Fruit fly (Drosophila melanogaster): ENCODE results near the gene CG17027.
A peak's percentile ranks its signal among the peaks of the same experiment; 100 is the strongest.

The CG17027 gene

dm6 chr3L:15956448-15957010, 23.4 kb upstream of the CG17027 start, which contains the start of gene elgi:
TSS of gene elgi (plus strand) at chr3L:15956550.
- no peak for TF ChIP-seq CG13204 (GFP tag; optimal IDR thresholded peaks at IDR 0.05)
- no peak for TF ChIP-seq D1 (tag; optimal IDR thresholded peaks at IDR 0.05)
- TF ChIP-seq CG8159 (tag; optimal IDR thresholded peaks at IDR 0.05) = no peak
- peak; percentile 13; the same call in 1 of the 2 replicates for TF ChIP-seq Ets98B (GFP tag; IDR thresholded peaks at IDR 0.05)
- no peak for TF ChIP-seq CG4496 (GFP tag; IDR thresholded peaks at IDR 0.05)
- peak; percentile 29 for TF ChIP-seq gl (tag; optimal IDR thresholded peaks at IDR 0.05)
- peak; percentile 14 for TF ChIP-seq EcR (GFP tag; optimal IDR thresholded peaks at IDR 0.05)
- TF ChIP-seq CG12605 (GFP tag; IDR thresholded peaks at IDR 0.05) = no peak
- TF ChIP-seq fd96Ca (GFP tag; IDR thresholded peaks at IDR 0.05) = no peak
- TF ChIP-seq Pif1B (GFP tag; optimal IDR thresholded peaks at IDR 0.05) = peak; percentile 64
- no peak for TF ChIP-seq CG10348 (GFP tag; IDR thresholded peaks at IDR 0.05)
- peak; percentile 22 for TF ChIP-seq CG8301 (tag; optimal IDR thresholded peaks at IDR 0.05)
- TF ChIP-seq CG17806 (tag; optimal IDR thresholded peaks at IDR 0.05) = peak; percentile 2
- no peak for TF ChIP-seq CG9948 (tag; optimal IDR thresholded peaks at IDR 0.05)
- TF ChIP-seq Snoo (tag; optimal IDR thresholded peaks at IDR 0.05) = peak; percentile 52
- TF ChIP-seq Pif1A (GFP tag; optimal IDR thresholded peaks at IDR 0.05) = no peak
- no peak for TF ChIP-seq CG32121 (GFP tag; IDR thresholded peaks at IDR 0.05)
- TF ChIP-seq CG15710 (tag; optimal IDR thresholded peaks at IDR 0.05) = peak; percentile 45
- peak; percentile 35 for TF ChIP-seq CG34367 (tag; optimal IDR thresholded peaks at IDR 0.05)
- no peak for TF ChIP-seq rn (GFP tag; IDR thresholded peaks at IDR 0.05)
- TF ChIP-seq CG14655 (GFP tag; optimal IDR thresholded peaks at IDR 0.05) = no peak

dm6 chr3L:15958612-15959315, 21.1 kb upstream of the CG17027 start, which contains the start of gene CG17032:
TSS of gene CG17032 (plus strand) at chr3L:15958843.
- TF ChIP-seq gl (tag; optimal IDR thresholded peaks at IDR 0.05) = peak; percentile 24
- peak; percentile 37 for TF ChIP-seq CG34367 (tag; optimal IDR thresholded peaks at IDR 0.05)
- no peak for TF ChIP-seq CG32121 (GFP tag; IDR thresholded peaks at IDR 0.05)
- TF ChIP-seq Ets98B (GFP tag; IDR thresholded peaks at IDR 0.05) = peak; percentile 40; the same call in 1 of the 2 replicates
- TF ChIP-seq CG10348 (GFP tag; IDR thresholded peaks at IDR 0.05) = no peak
- peak; percentile 64 for TF ChIP-seq CG12605 (GFP tag; IDR thresholded peaks at IDR 0.05)
- TF ChIP-seq CG13204 (GFP tag; optimal IDR thresholded peaks at IDR 0.05) = no peak
- peak; percentile 22; the same call in 1 of the 3 replicates for TF ChIP-seq fd96Ca (GFP tag; IDR thresholded peaks at IDR 0.05)
- TF ChIP-seq Snoo (tag; optimal IDR thresholded peaks at IDR 0.05) = no peak
- no peak for TF ChIP-seq CG15710 (tag; optimal IDR thresholded peaks at IDR 0.05)
- peak; percentile 83 for TF ChIP-seq EcR (GFP tag; optimal IDR thresholded peaks at IDR 0.05)

dm6 chr3L:15967588-15968500, 12.1 kb upstream of the CG17027 start, which contains the start of the genes Brr2 and CG10516:
TSS of gene Brr2 (minus strand) at chr3L:15967872.
TSS of gene CG10516 (plus strand) at chr3L:15968204.
- TF ChIP-seq fd96Ca (GFP tag; IDR thresholded peaks at IDR 0.05) (0 out of 3 replicates have a peak, but pooled peaks have one; percentile 33), EcR (GFP tag; optimal IDR thresholded peaks at IDR 0.05) (peak; percentile 93), CG15710 (tag; optimal IDR thresholded peaks at IDR 0.05) (peak; percentile 1), Snoo (tag; optimal IDR thresholded peaks at IDR 0.05) (no peak), rn (GFP tag; IDR thresholded peaks at IDR 0.05) (no peak)

DNA sequence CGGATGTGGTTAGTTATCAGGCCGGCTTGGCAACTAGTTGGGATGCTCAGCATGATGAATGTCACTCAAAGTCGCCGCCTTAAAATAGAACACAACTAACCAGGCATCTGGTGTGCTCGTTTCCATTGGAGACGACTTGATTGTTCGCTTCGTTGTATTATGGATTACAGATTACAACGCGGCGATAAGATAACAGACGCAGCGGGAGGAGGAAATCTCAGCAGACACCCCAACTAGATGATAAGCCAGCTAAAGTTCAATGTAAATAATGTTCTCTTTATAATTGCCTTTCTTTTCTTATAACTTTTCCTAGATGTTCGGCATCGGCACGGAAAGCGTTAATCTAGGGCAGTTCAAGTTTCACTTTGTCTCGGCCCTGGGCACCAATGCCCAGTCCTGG, 11.2 kb upstream of the CG17027 start:
- TF ChIP-seq CG8301 (tag; optimal IDR thresholded peaks at IDR 0.05) (no peak), D1 (tag; optimal IDR thresholded peaks at IDR 0.05) (no peak), fd96Ca (GFP tag; IDR thresholded peaks at IDR 0.05) (no peak), CG34367 (tag; optimal IDR thresholded peaks at IDR 0.05) (no peak), Ets98B (GFP tag; IDR thresholded peaks at IDR 0.05) (no peak), CG13204 (GFP tag; optimal IDR thresholded peaks at IDR 0.05) (no peak), CG15710 (tag; optimal IDR thresholded peaks at IDR 0.05) (no peak), CG9948 (tag; optimal IDR thresholded peaks at IDR 0.05) (no peak), CG12605 (GFP tag; IDR thresholded peaks at IDR 0.05) (no peak), CG17806 (tag; optimal IDR thresholded peaks at IDR 0.05) (no peak), EcR (GFP tag; optimal IDR thresholded peaks at IDR 0.05) (no peak), CG8159 (tag; optimal IDR thresholded peaks at IDR 0.05) (no peak), CG4496 (GFP tag; IDR thresholded peaks at IDR 0.05) (no peak), Snoo (tag; optimal IDR thresholded peaks at IDR 0.05) (no peak), gl (tag; optimal IDR thresholded peaks at IDR 0.05) (no peak), CG32121 (GFP tag; IDR thresholded peaks at IDR 0.05) (no peak), CG10348 (GFP tag; IDR thresholded peaks at IDR 0.05) (no peak)

DNA sequence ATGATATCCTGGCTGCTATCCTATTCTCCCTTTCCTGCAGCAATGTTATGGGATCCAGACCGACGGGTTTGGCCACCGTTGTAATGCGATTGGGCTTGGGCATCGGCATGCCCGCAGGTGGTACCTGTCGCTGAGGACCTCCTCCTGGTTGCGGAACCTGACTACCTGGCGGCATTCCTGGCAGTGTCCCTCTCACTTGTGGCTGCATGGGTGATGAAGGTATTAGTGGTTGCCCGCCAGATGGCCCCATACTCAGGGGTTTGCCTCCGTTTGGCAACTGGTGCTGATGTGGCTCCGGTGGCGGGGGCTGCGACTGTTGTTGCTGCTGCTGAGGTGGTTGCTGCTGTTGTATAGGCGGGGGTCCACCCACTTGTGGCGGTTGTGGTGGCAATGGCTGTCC, 5.7 kb upstream of the CG17027 start:
- TF ChIP-seq Snoo (tag; optimal IDR thresholded peaks at IDR 0.05) (no peak), Pif1A (GFP tag; optimal IDR thresholded peaks at IDR 0.05) (no peak)
